Worm (Caenorhabditis elegans) whole organism, late embryonic: Measurements from ENCODE around the gene dtmk-1.

Experiments
- C08G9.2 ChIP-seq: sonication (generic microtip); optimal IDR thresholded peaks from 2 replicates; lab custom pipeline; 2016; ENCODE audit warnings: mild to moderate bottlenecking, missing genetic modification characterization, moderate library complexity, missing compliant biosample characterization
- ahr-1 ChIP-seq: sonication (generic microtip); optimal IDR thresholded peaks from 2 replicates; lab custom pipeline; 2016; ENCODE audit warnings: missing genetic modification characterization, missing compliant biosample characterization
- ama-1 ChIP-seq: fragments of 150-350 bp; optimal IDR thresholded peaks from 2 replicates; lab custom pipeline; 2014
- ceh-18 ChIP-seq: sonication (generic microtip); optimal IDR thresholded peaks from 2 replicates; lab custom pipeline; 2016; ENCODE audit warnings: missing genetic modification characterization, missing compliant biosample characterization
- ceh-2 ChIP-seq: sonication (generic microtip); optimal IDR thresholded peaks from 2 replicates; lab custom pipeline; 2016; ENCODE audit warnings: missing genotype, missing genetic modification characterization, missing compliant biosample characterization
- ceh-22 ChIP-seq: sonication (generic microtip); optimal IDR thresholded peaks from 2 replicates; lab custom pipeline; 2017; ENCODE audit warnings: missing biosample characterization, missing genetic modification characterization
- ceh-30 ChIP-seq: fragments of 150-350 bp; optimal IDR thresholded peaks from 2 replicates; lab custom pipeline; 2014; ENCODE audit warnings: missing biosample characterization, missing genetic modification characterization
- ceh-31 ChIP-seq: sonication (generic microtip); optimal IDR thresholded peaks from 2 replicates; lab custom pipeline; 2016; ENCODE audit warnings: missing genetic modification characterization, missing compliant biosample characterization
- ceh-34 ChIP-seq: sonication (generic microtip); optimal IDR thresholded peaks from 2 replicates; lab custom pipeline; 2016; ENCODE audit warnings: mild to moderate bottlenecking, missing genetic modification characterization, missing compliant biosample characterization
- ceh-48 ChIP-seq: sonication (generic microtip); optimal IDR thresholded peaks from 2 replicates; lab custom pipeline; 2016; ENCODE audit warnings: missing genetic modification characterization, inconsistent platforms, missing compliant biosample characterization
- ceh-6 ChIP-seq: fragments of 200-800 bp; sonication (Bioruptor generic); optimal IDR thresholded peaks from 2 replicates; lab custom pipeline; 2018; ENCODE audit warnings: mild to moderate bottlenecking, missing genetic modification characterization, missing compliant biosample characterization
- ceh-9 ChIP-seq: sonication (generic microtip); optimal IDR thresholded peaks from 2 replicates; lab custom pipeline; 2016; ENCODE audit warnings: mild to moderate bottlenecking, missing genetic modification characterization, inconsistent platforms, missing compliant biosample characterization
- elt-2 ChIP-seq: sonication (generic microtip); optimal IDR thresholded peaks from 2 replicates; lab custom pipeline; 2016; ENCODE audit warnings: missing genetic modification reagents, missing genetic modification characterization, missing compliant biosample characterization
- ets-4 ChIP-seq: sonication (generic microtip); optimal IDR thresholded peaks from 2 replicates; lab custom pipeline; 2016; ENCODE audit warnings: missing genetic modification characterization, missing compliant biosample characterization
- fkh-6 ChIP-seq: sonication (generic microtip); optimal IDR thresholded peaks from 2 replicates; lab custom pipeline; 2016; ENCODE audit warnings: missing genetic modification characterization, missing compliant biosample characterization
- gmeb-2 ChIP-seq: sonication (generic microtip); optimal IDR thresholded peaks from 2 replicates; lab custom pipeline; 2016; ENCODE audit warnings: missing genetic modification characterization, inconsistent platforms, missing compliant biosample characterization
- hlh-30 ChIP-seq: sonication (generic microtip); optimal IDR thresholded peaks from 2 replicates; lab custom pipeline; 2017; ENCODE audit warnings: antibody characterized with exemption, missing genetic modification characterization, missing compliant biosample characterization; ENCODE audit not compliant: insufficient read depth
- hlh-6 ChIP-seq: sonication (generic microtip); optimal IDR thresholded peaks from 2 replicates; lab custom pipeline; 2016; ENCODE audit warnings: missing genotype, missing genetic modification characterization, missing compliant biosample characterization
- lin-11 ChIP-seq: fragments of 200-800 bp; sonication (Bioruptor generic); optimal IDR thresholded peaks from 2 replicates; lab custom pipeline; 2018; ENCODE audit warnings: mild to moderate bottlenecking, missing genetic modification characterization, missing compliant biosample characterization
- madf-2 ChIP-seq: sonication (generic microtip); optimal IDR thresholded peaks from 2 replicates; lab custom pipeline; 2017; ENCODE audit warnings: missing genetic modification characterization, missing compliant biosample characterization
- mec-3 ChIP-seq: sonication (generic microtip); optimal IDR thresholded peaks from 2 replicates; lab custom pipeline; 2016; ENCODE audit warnings: borderline replicate concordance, missing genetic modification characterization, missing compliant biosample characterization
- nfya-1 ChIP-seq: sonication (generic microtip); optimal IDR thresholded peaks from 2 replicates; lab custom pipeline; 2017; ENCODE audit warnings: missing genetic modification characterization, mild to moderate bottlenecking, missing compliant biosample characterization, antibody characterized with exemption, moderate library complexity
- nhr-11 ChIP-seq: fragments of 150-350 bp; optimal IDR thresholded peaks from 2 replicates; lab custom pipeline; 2014; ENCODE audit warnings: missing biosample characterization, missing genetic modification characterization
- npax-4 ChIP-seq: sonication (generic microtip); optimal IDR thresholded peaks from 2 replicates; lab custom pipeline; 2016; ENCODE audit warnings: missing genetic modification characterization, missing compliant biosample characterization
- odd-2 ChIP-seq: sonication (generic microtip); optimal IDR thresholded peaks from 2 replicates; lab custom pipeline; 2017; ENCODE audit warnings: antibody characterized with exemption, mild to moderate bottlenecking, missing genetic modification characterization, missing compliant biosample characterization
- pat-9 ChIP-seq: fragments of 200-800 bp; sonication (Bioruptor generic); optimal IDR thresholded peaks from 2 replicates; lab custom pipeline; 2018; ENCODE audit warnings: mild to moderate bottlenecking, missing genetic modification characterization, moderate library complexity, missing compliant biosample characterization
- pha-2 ChIP-seq: sonication (generic microtip); optimal IDR thresholded peaks from 2 replicates; lab custom pipeline; 2017; ENCODE audit warnings: mild to moderate bottlenecking, missing genetic modification characterization, missing compliant biosample characterization
- pha-4 ChIP-seq: fragments of 150-350 bp; optimal IDR thresholded peaks from 2 replicates; lab custom pipeline; 2018; ENCODE audit warnings: missing biosample characterization, missing genetic modification reagents, missing genetic modification characterization
- pros-1 ChIP-seq: fragments of 150-350 bp; optimal IDR thresholded peaks from 2 replicates; lab custom pipeline; 2014; ENCODE audit warnings: missing biosample characterization, missing genetic modification reagents, missing genetic modification characterization
- ref-2 ChIP-seq: sonication (generic microtip); optimal IDR thresholded peaks from 2 replicates; lab custom pipeline; 2016; ENCODE audit warnings: missing genetic modification characterization, missing compliant biosample characterization
- rnt-1 ChIP-seq: sonication (generic microtip); optimal IDR thresholded peaks from 2 replicates; lab custom pipeline; 2016; ENCODE audit warnings: missing genetic modification characterization, missing compliant biosample characterization
- syd-9 ChIP-seq: sonication (generic microtip); optimal IDR thresholded peaks from 2 replicates; lab custom pipeline; 2016; ENCODE audit warnings: mild to moderate bottlenecking, missing genetic modification characterization, moderate library complexity, missing compliant biosample characterization
- unc-3 ChIP-seq, 2 experiments: fragments of 200-800 bp in 1 of 2; sonication (Bioruptor generic) in 1 of 2; sonication (generic microtip) in 1 of 2; conservative IDR thresholded peaks in 1 of 2; optimal IDR thresholded peaks in 1 of 2; 2 replicates each; pipeline versions ENCODE4 v1.3.6 to Lab custom; 2016 to 2022; ENCODE audit warnings: missing compliant biosample characterization in 2 of 2, missing genetic modification characterization in 2 of 2, missing genetic modification reagents in 1 of 2

dtmk-1 gene

ce11 chrII:9917904-9918303 is 49.0 kb downstream of the dtmk-1 start, which contains the start of gene C05C10.8:
Gene C05C10.8, minus strand, starts transcription at chrII:9918004.
- TF ChIP-seq odd-2 (tag; lab: Kevin White, UChicago) (no peak), hlh-6 (tag; lab: Kevin White, UChicago) (no peak), ceh-31 (tag; lab: Kevin White, UChicago) (no peak), ets-4 (no peak), pros-1 (tag; lab: Kevin White, UChicago) (no peak), ref-2 (no peak), lin-11 (tag; lab: Kevin White, UChicago) (no peak), pat-9 (no peak)

- TF ChIP-seq unc-3 (GFP tag; conservative IDR thresholded peaks at IDR 0.05; lab: Robert Waterston, UW) = no peak
- TF ChIP-seq unc-3 (tag; optimal IDR thresholded peaks at IDR 0.05; lab: Kevin White, UChicago) = no peak
- no peak for TF ChIP-seq ceh-18 (tag; lab: Kevin White, UChicago)
- no peak for TF ChIP-seq ceh-34
- TF ChIP-seq rnt-1 (tag; lab: Kevin White, UChicago) = no peak
- TF ChIP-seq ceh-6 = no peak
- no peak for TF ChIP-seq odd-2 (tag; lab: Kevin White, UChicago)
- no peak for TF ChIP-seq ceh-2
- no peak for TF ChIP-seq mec-3 (tag; lab: Kevin White, UChicago)
- no peak for TF ChIP-seq nhr-11 (tag; lab: Kevin White, UChicago)
- TF ChIP-seq pat-9 = no peak
- no peak for TF ChIP-seq ceh-30 (tag; lab: Kevin White, UChicago)
- TF ChIP-seq C08G9.2 (tag; lab: Kevin White, UChicago) = no peak
- no peak for TF ChIP-seq elt-2 (tag; lab: Kevin White, UChicago)
- TF ChIP-seq ceh-9 (tag; lab: Kevin White, UChicago) = no peak
- TF ChIP-seq pha-2 (tag; lab: Kevin White, UChicago) = no peak
- TF ChIP-seq syd-9 (tag; lab: Kevin White, UChicago) = no peak
- no peak for TF ChIP-seq ama-1 (lab: Kevin White, UChicago)
- TF ChIP-seq gmeb-2 = no peak
- no peak for TF ChIP-seq ahr-1 (tag; lab: Kevin White, UChicago)
These were observed 50.7 kb downstream of the dtmk-1 start, which contains the start of gene F26C11.4 for ce11 chrII:9916177-9916576. Gene F26C11.4, minus strand, starts transcription at chrII:9916277.

ce11 chrII:9914999-9915398 is 51.9 kb downstream of the dtmk-1 start, which contains the start of gene F26C11.3:
Gene F26C11.3, minus strand, starts transcription at chrII:9915099.
- TF ChIP-seq fkh-6 (no peak), hlh-30 (tag; lab: Kevin White, UChicago) (no peak), ceh-2 (no peak), madf-2 (no peak), ceh-22 (tag; lab: Kevin White, UChicago) (no peak), unc-3 (GFP tag; conservative IDR thresholded peaks at IDR 0.05; lab: Robert Waterston, UW) (no peak), unc-3 (tag; optimal IDR thresholded peaks at IDR 0.05; lab: Kevin White, UChicago) (no peak), pha-4 (no peak), ceh-48 (tag; lab: Kevin White, UChicago) (no peak), nfya-1 (tag; lab: Kevin White, UChicago) (no peak), npax-4 (tag; lab: Kevin White, UChicago) (no peak)
